Worm (Caenorhabditis elegans) whole organism, L3 larva: ENCODE measurements around the gene jhdm-1.
A peak's percentile ranks its signal among the peaks of the same experiment; 100 is the strongest.

Source experiments
- R02D3.7 ChIP-seq: fragments of 150-350 bp; optimal IDR thresholded peaks from 2 replicates; lab custom pipeline; 2014; ENCODE audit warnings: missing biosample characterization, missing genetic modification characterization
- ZK546.5 ChIP-seq: sonication (generic microtip); optimal IDR thresholded peaks from 2 replicates; lab custom pipeline; 2017; ENCODE audit warnings: missing biosample characterization, missing genetic modification characterization
- aly-2 ChIP-seq: fragments of 150-350 bp; optimal IDR thresholded peaks from 2 replicates; lab custom pipeline; 2014; ENCODE audit warnings: missing biosample characterization, missing genetic modification characterization
- ama-1 ChIP-seq: fragments of 150-350 bp; optimal IDR thresholded peaks from 2 replicates; lab custom pipeline; 2018
- ceh-16 ChIP-seq: sonication (generic microtip); optimal IDR thresholded peaks from 2 replicates; lab custom pipeline; 2017; ENCODE audit warnings: missing biosample characterization, missing genetic modification characterization
- ceh-28 ChIP-seq: fragments of 150-350 bp; optimal IDR thresholded peaks from 2 replicates; lab custom pipeline; 2014; ENCODE audit warnings: missing biosample characterization, missing genetic modification reagents, missing genetic modification characterization
- ceh-82 ChIP-seq: fragments of 150-350 bp; optimal IDR thresholded peaks from 2 replicates; lab custom pipeline; 2014; ENCODE audit warnings: missing biosample characterization, missing genetic modification characterization
- ceh-9 ChIP-seq: sonication (generic microtip); optimal IDR thresholded peaks from 2 replicates; lab custom pipeline; 2018; ENCODE audit warnings: missing biosample characterization, missing genetic modification characterization
- daf-12 ChIP-seq: fragments of 150-350 bp; optimal IDR thresholded peaks from 2 replicates; lab custom pipeline; 2014; ENCODE audit warnings: missing biosample characterization, missing genetic modification reagents, missing genetic modification characterization
- egl-27 ChIP-seq: sonication (generic microtip); optimal IDR thresholded peaks from 4 replicates; lab custom pipeline; 2017; ENCODE audit warnings: missing biosample characterization, missing genetic modification reagents, missing genetic modification characterization
- egl-5 ChIP-seq: fragments of 150-350 bp; optimal IDR thresholded peaks from 2 replicates; lab custom pipeline; 2017; ENCODE audit warnings: missing biosample characterization, missing genetic modification reagents, missing genetic modification characterization, inconsistent platforms
- elt-1 ChIP-seq: fragments of 150-350 bp; optimal IDR thresholded peaks from 2 replicates; lab custom pipeline; 2014; ENCODE audit warnings: missing biosample characterization, missing genetic modification characterization
- elt-2 ChIP-seq: sonication (generic microtip); optimal IDR thresholded peaks from 2 replicates; lab custom pipeline; 2016; ENCODE audit warnings: missing genetic modification reagents, mild to moderate bottlenecking, missing genetic modification characterization, missing compliant biosample characterization
- elt-3 ChIP-seq, 3 experiments: fragments of 150-350 bp in 1 of 3; sonication (generic microtip) in 2 of 3; optimal IDR thresholded peaks; 2 replicates in 2 of 3; 4 replicates in 1 of 3; lab custom pipeline; 2014 to 2017; ENCODE audit warnings: missing biosample characterization in 3 of 3, missing genetic modification characterization in 3 of 3
- eor-1 ChIP-seq, 2 experiments: fragments of 150-350 bp; optimal IDR thresholded peaks; 2 replicates each; lab custom pipeline; 2014 to 2018; ENCODE audit warnings: missing biosample characterization in 2 of 2, missing genetic modification characterization in 2 of 2
- fkh-10 ChIP-seq: sonication (generic microtip); optimal IDR thresholded peaks from 2 replicates; lab custom pipeline; 2017; ENCODE audit warnings: missing biosample characterization, missing genetic modification reagents, missing genetic modification characterization
- fkh-2 ChIP-seq: fragments of 150-350 bp; optimal IDR thresholded peaks from 2 replicates; lab custom pipeline; 2014; ENCODE audit warnings: missing biosample characterization, missing genetic modification reagents, missing genetic modification characterization
- fos-1 ChIP-seq: fragments of 150-350 bp; optimal IDR thresholded peaks from 2 replicates; lab custom pipeline; 2014; ENCODE audit warnings: missing biosample characterization, missing genetic modification characterization
- hmg-11 ChIP-seq: sonication (generic microtip); optimal IDR thresholded peaks from 2 replicates; lab custom pipeline; 2016; ENCODE audit warnings: missing genetic modification characterization, missing compliant biosample characterization
- jun-1 ChIP-seq: fragments of 150-350 bp; optimal IDR thresholded peaks from 2 replicates; lab custom pipeline; 2014; ENCODE audit warnings: missing biosample characterization, missing genetic modification reagents, missing genetic modification characterization
- lin-15B ChIP-seq: fragments of 150-350 bp; optimal IDR thresholded peaks from 2 replicates; lab custom pipeline; 2014; ENCODE audit warnings: missing biosample characterization, missing genetic modification characterization
- lin-39 ChIP-seq: fragments of 150-350 bp; optimal IDR thresholded peaks from 2 replicates; lab custom pipeline; 2018; ENCODE audit warnings: missing biosample characterization, missing genetic modification reagents, missing genetic modification characterization
- lsy-12 ChIP-seq: sonication (generic microtip); optimal IDR thresholded peaks from 2 replicates; lab custom pipeline; 2016; ENCODE audit warnings: mild to moderate bottlenecking, missing genetic modification characterization, missing compliant biosample characterization
- mdl-1 ChIP-seq: fragments of 150-350 bp; optimal IDR thresholded peaks from 2 replicates; lab custom pipeline; 2014; ENCODE audit warnings: missing biosample characterization, missing genetic modification characterization
- mml-1 ChIP-seq: fragments of 150-350 bp; sonication (generic microtip); optimal IDR thresholded peaks from 3 replicates; lab custom pipeline; 2014; ENCODE audit warnings: missing biosample characterization, missing genetic modification characterization
- nfya-1 ChIP-seq: sonication (generic microtip); optimal IDR thresholded peaks from 2 replicates; lab custom pipeline; 2017; ENCODE audit warnings: missing genetic modification characterization, mild to moderate bottlenecking, missing compliant biosample characterization, antibody characterized with exemption, moderate library complexity; ENCODE audit not compliant: insufficient read depth
- nhr-11 ChIP-seq: fragments of 150-350 bp; optimal IDR thresholded peaks from 2 replicates; lab custom pipeline; 2014; ENCODE audit warnings: missing biosample characterization, missing genetic modification characterization
- nhr-12 ChIP-seq: fragments of 150-350 bp; optimal IDR thresholded peaks from 2 replicates; lab custom pipeline; 2014; ENCODE audit warnings: missing biosample characterization, missing genetic modification characterization
- nhr-23 ChIP-seq: fragments of 150-350 bp; optimal IDR thresholded peaks from 2 replicates; lab custom pipeline; 2014; ENCODE audit warnings: missing biosample characterization, missing genetic modification reagents, missing genetic modification characterization
- nhr-237 ChIP-seq: fragments of 150-350 bp; optimal IDR thresholded peaks from 2 replicates; lab custom pipeline; 2014; ENCODE audit warnings: missing biosample characterization, missing genetic modification characterization
- nhr-25 ChIP-seq: sonication (generic microtip); optimal IDR thresholded peaks from 2 replicates; lab custom pipeline; 2017; ENCODE audit warnings: missing biosample characterization, missing genetic modification characterization
- nhr-28 ChIP-seq: fragments of 150-350 bp; optimal IDR thresholded peaks from 2 replicates; lab custom pipeline; 2014; ENCODE audit warnings: missing biosample characterization, missing genetic modification characterization
- nhr-43 ChIP-seq: sonication (generic microtip); optimal IDR thresholded peaks from 2 replicates; lab custom pipeline; 2016; ENCODE audit warnings: mild to moderate bottlenecking, missing genetic modification characterization, missing compliant biosample characterization; ENCODE audit not compliant: poor library complexity, severe bottlenecking
- nhr-67 ChIP-seq: fragments of 150-350 bp; optimal IDR thresholded peaks from 2 replicates; lab custom pipeline; 2014; ENCODE audit warnings: missing biosample characterization, missing genetic modification characterization
- nhr-76 ChIP-seq: fragments of 150-350 bp; sonication (generic microtip); optimal IDR thresholded peaks from 5 replicates; lab custom pipeline; 2014; ENCODE audit warnings: missing biosample characterization, missing genetic modification characterization
- nhr-77 ChIP-seq: fragments of 150-350 bp; optimal IDR thresholded peaks from 2 replicates; lab custom pipeline; 2014; ENCODE audit warnings: missing biosample characterization, missing genetic modification characterization
- pha-4 ChIP-seq: fragments of 150-350 bp; optimal IDR thresholded peaks from 2 replicates; lab custom pipeline; 2014; ENCODE audit warnings: missing biosample characterization, missing genetic modification reagents, missing genetic modification characterization
- pqm-1 ChIP-seq: fragments of 150-350 bp; optimal IDR thresholded peaks from 2 replicates; lab custom pipeline; 2017; ENCODE audit warnings: missing biosample characterization, missing genetic modification characterization, inconsistent platforms
- sea-2 ChIP-seq: fragments of 150-350 bp; sonication (generic microtip); optimal IDR thresholded peaks from 4 replicates; lab custom pipeline; 2014; ENCODE audit warnings: missing biosample characterization, missing genetic modification reagents, missing genetic modification characterization
- skn-1 ChIP-seq: fragments of 150-350 bp; optimal IDR thresholded peaks from 2 replicates; lab custom pipeline; 2014; ENCODE audit warnings: missing biosample characterization, missing genetic modification characterization
- snpc-4 ChIP-seq: fragments of 150-350 bp; optimal IDR thresholded peaks from 2 replicates; lab custom pipeline; 2014; ENCODE audit warnings: missing biosample characterization, missing genetic modification characterization
- tbx-2 ChIP-seq: sonication (generic microtip); optimal IDR thresholded peaks from 2 replicates; lab custom pipeline; 2016; ENCODE audit warnings: mild to moderate bottlenecking, missing genetic modification characterization, missing compliant biosample characterization
- unc-39 ChIP-seq: sonication (generic microtip); optimal IDR thresholded peaks from 4 replicates; lab custom pipeline; 2017; ENCODE audit warnings: missing biosample characterization, missing genetic modification characterization
- unc-62 ChIP-seq: fragments of 150-350 bp; sonication (generic microtip); optimal IDR thresholded peaks from 4 replicates; lab custom pipeline; 2014; ENCODE audit warnings: missing biosample characterization, missing genetic modification reagents, missing genetic modification characterization
- zag-1 ChIP-seq: fragments of 150-350 bp; optimal IDR thresholded peaks from 2 replicates; lab custom pipeline; 2014; ENCODE audit warnings: missing biosample characterization, missing genetic modification characterization
- ztf-11 ChIP-seq: fragments of 150-350 bp; optimal IDR thresholded peaks from 2 replicates; lab custom pipeline; 2014; ENCODE audit warnings: missing biosample characterization, missing genetic modification characterization
- ztf-4 ChIP-seq: fragments of 150-350 bp; optimal IDR thresholded peaks from 2 replicates; lab custom pipeline; 2014; ENCODE audit warnings: missing biosample characterization, missing genetic modification characterization

jhdm-1 gene

ce11 chrIII:6415306-6415973 is 38.8 kb upstream of the jhdm-1 start, which contains the start of gene nas-4:
Gene nas-4 (minus strand): TSS chrIII:6415656.
- TF ChIP-seq elt-1 (tag; lab: Kevin White, UChicago) (no peak), nfya-1 (tag; lab: Kevin White, UChicago) (no peak), nhr-25 (tag; lab: Kevin White, UChicago) (peak; percentile 35), aly-2 (no peak), elt-2 (peak; percentile 41), R02D3.7 (peak; percentile 39), egl-27 (no peak), fkh-2 (tag; lab: Kevin White, UChicago) (no peak), zag-1 (tag; lab: Kevin White, UChicago) (no peak), jun-1 (tag; lab: Kevin White, UChicago) (no peak), lsy-12 (peak; percentile 31), lin-39 (no peak), tbx-2 (tag; lab: Kevin White, UChicago) (no peak), mdl-1 (tag; lab: Kevin White, UChicago) (no peak), fkh-10 (GFP tag; lab: Kevin White, UChicago) (no peak), eor-1 (tag; optimal IDR thresholded peaks at IDR 0.05; lab: Kevin White, UChicago) (no peak), ceh-16 (no peak), ceh-9 (no peak), elt-3 (tag; optimal IDR thresholded peaks at IDR 0.05; lab: Kevin White, UChicago) (no peak), lin-15B (tag; lab: Kevin White, UChicago) (no peak), nhr-77 (tag; lab: Kevin White, UChicago) (no peak), fos-1 (no peak), sea-2 (no peak), skn-1 (tag; lab: Kevin White, UChicago) (no peak), daf-12 (no peak), snpc-4 (no peak), hmg-11 (tag; lab: Kevin White, UChicago) (no peak), unc-62 (GFP tag; lab: Kevin White, UChicago) (no peak), ceh-28 (tag; lab: Kevin White, UChicago) (no peak), nhr-237 (tag; lab: Kevin White, UChicago) (no peak), nhr-76 (tag; lab: Kevin White, UChicago) (no peak), nhr-12 (tag; lab: Kevin White, UChicago) (no peak), nhr-23 (tag; lab: Kevin White, UChicago) (peak; percentile 11), nhr-28 (tag; lab: Kevin White, UChicago) (no peak), mml-1 (tag; lab: Kevin White, UChicago) (no peak), pqm-1 (no peak), unc-39 (tag; lab: Kevin White, UChicago) (no peak), ama-1 (lab: Kevin White, UChicago) (peak; percentile 41), egl-5 (tag; lab: Kevin White, UChicago) (no peak), ztf-11 (tag; lab: Kevin White, UChicago) (no peak), nhr-67 (no peak), ceh-82 (no peak), pha-4 (tag; lab: Kevin White, UChicago) (no peak), nhr-43 (tag; lab: Kevin White, UChicago) (peak; percentile 25), ZK546.5 (no peak), nhr-11 (tag; lab: Kevin White, UChicago) (no peak), ztf-4 (tag; lab: Kevin White, UChicago) (no peak)
- TF ChIP-seq, all 47 proteins: peak for 7
